Worm (Caenorhabditis elegans) whole organism, L3 larva: ENCODE measurements around the gene C23H3.9.

Experiments used
- ama-1 ChIP-seq: fragments of 150-350 bp; optimal IDR thresholded peaks from 2 replicates; lab custom pipeline; 2018
- ceh-9 ChIP-seq: sonication (generic microtip); optimal IDR thresholded peaks from 2 replicates; lab custom pipeline; 2018; ENCODE audit warnings: missing biosample characterization, missing genetic modification characterization
- egl-27 ChIP-seq: sonication (generic microtip); optimal IDR thresholded peaks from 4 replicates; lab custom pipeline; 2017; ENCODE audit warnings: missing biosample characterization, missing genetic modification reagents, missing genetic modification characterization
- elt-2 ChIP-seq: sonication (generic microtip); optimal IDR thresholded peaks from 2 replicates; lab custom pipeline; 2016; ENCODE audit warnings: missing genetic modification reagents, mild to moderate bottlenecking, missing genetic modification characterization, missing compliant biosample characterization
- elt-3 ChIP-seq, 3 experiments: fragments of 150-350 bp in 1 of 3; sonication (generic microtip) in 2 of 3; optimal IDR thresholded peaks; 2 replicates in 2 of 3; 4 replicates in 1 of 3; lab custom pipeline; 2014 to 2017; ENCODE audit warnings: missing biosample characterization in 3 of 3, missing genetic modification characterization in 3 of 3
- eor-1 ChIP-seq, 2 experiments: fragments of 150-350 bp; optimal IDR thresholded peaks; 2 replicates each; lab custom pipeline; 2014 to 2018; ENCODE audit warnings: missing biosample characterization in 2 of 2, missing genetic modification characterization in 2 of 2
- fkh-10 ChIP-seq: sonication (generic microtip); optimal IDR thresholded peaks from 2 replicates; lab custom pipeline; 2017; ENCODE audit warnings: missing biosample characterization, missing genetic modification reagents, missing genetic modification characterization
- lin-15B ChIP-seq: fragments of 150-350 bp; optimal IDR thresholded peaks from 2 replicates; lab custom pipeline; 2014; ENCODE audit warnings: missing biosample characterization, missing genetic modification characterization
- lin-39 ChIP-seq: fragments of 150-350 bp; optimal IDR thresholded peaks from 2 replicates; lab custom pipeline; 2018; ENCODE audit warnings: missing biosample characterization, missing genetic modification reagents, missing genetic modification characterization
- lsy-12 ChIP-seq: sonication (generic microtip); optimal IDR thresholded peaks from 2 replicates; lab custom pipeline; 2016; ENCODE audit warnings: mild to moderate bottlenecking, missing genetic modification characterization, missing compliant biosample characterization
- mml-1 ChIP-seq: fragments of 150-350 bp; sonication (generic microtip); optimal IDR thresholded peaks from 3 replicates; lab custom pipeline; 2014; ENCODE audit warnings: missing biosample characterization, missing genetic modification characterization
- nhr-23 ChIP-seq: fragments of 150-350 bp; optimal IDR thresholded peaks from 2 replicates; lab custom pipeline; 2014; ENCODE audit warnings: missing biosample characterization, missing genetic modification reagents, missing genetic modification characterization
- nhr-25 ChIP-seq: sonication (generic microtip); optimal IDR thresholded peaks from 2 replicates; lab custom pipeline; 2017; ENCODE audit warnings: missing biosample characterization, missing genetic modification characterization
- nhr-28 ChIP-seq: fragments of 150-350 bp; optimal IDR thresholded peaks from 2 replicates; lab custom pipeline; 2014; ENCODE audit warnings: missing biosample characterization, missing genetic modification characterization
- nhr-43 ChIP-seq: sonication (generic microtip); optimal IDR thresholded peaks from 2 replicates; lab custom pipeline; 2016; ENCODE audit warnings: mild to moderate bottlenecking, missing genetic modification characterization, missing compliant biosample characterization; ENCODE audit not compliant: poor library complexity, severe bottlenecking
- nhr-76 ChIP-seq: fragments of 150-350 bp; sonication (generic microtip); optimal IDR thresholded peaks from 5 replicates; lab custom pipeline; 2014; ENCODE audit warnings: missing biosample characterization, missing genetic modification characterization
- nhr-77 ChIP-seq: fragments of 150-350 bp; optimal IDR thresholded peaks from 2 replicates; lab custom pipeline; 2014; ENCODE audit warnings: missing biosample characterization, missing genetic modification characterization
- pqm-1 ChIP-seq: fragments of 150-350 bp; optimal IDR thresholded peaks from 2 replicates; lab custom pipeline; 2017; ENCODE audit warnings: missing biosample characterization, missing genetic modification characterization, inconsistent platforms
- sea-2 ChIP-seq: fragments of 150-350 bp; sonication (generic microtip); optimal IDR thresholded peaks from 4 replicates; lab custom pipeline; 2014; ENCODE audit warnings: missing biosample characterization, missing genetic modification reagents, missing genetic modification characterization
- skn-1 ChIP-seq: fragments of 150-350 bp; optimal IDR thresholded peaks from 2 replicates; lab custom pipeline; 2014; ENCODE audit warnings: missing biosample characterization, missing genetic modification characterization
- snpc-4 ChIP-seq: fragments of 150-350 bp; optimal IDR thresholded peaks from 2 replicates; lab custom pipeline; 2014; ENCODE audit warnings: missing biosample characterization, missing genetic modification characterization

The C23H3.9 gene

ce11 chrII:23739-24138 is 55.3 kb downstream of the C23H3.9 start:
- no peak for TF ChIP-seq nhr-28 (tag; lab: Kevin White, UChicago)
- TF ChIP-seq ama-1 (lab: Kevin White, UChicago), result peak; percentile 14

ce11 chrII:23025-23424 is 56.0 kb downstream of the C23H3.9 start, which contains the start of gene sqt-2:
TSS of gene sqt-2 (plus strand) at chrII:23325.
- TF ChIP-seq lin-15B (tag; lab: Kevin White, UChicago), result no peak
- TF ChIP-seq fkh-10, result no peak
- peak; percentile 18 for TF ChIP-seq nhr-23 (tag; lab: Kevin White, UChicago)
- peak; percentile 39 for TF ChIP-seq nhr-25 (tag; lab: Kevin White, UChicago)
- TF ChIP-seq ceh-9, result no peak
- TF ChIP-seq elt-3 (tag; optimal IDR thresholded peaks at IDR 0.05; lab: Kevin White, UChicago), result no peak
- TF ChIP-seq nhr-43 (tag; lab: Kevin White, UChicago), result peak; percentile 49
- no peak for TF ChIP-seq eor-1 (tag; optimal IDR thresholded peaks at IDR 0.05; lab: Kevin White, UChicago)
- no peak for TF ChIP-seq nhr-28 (tag; lab: Kevin White, UChicago)
- no peak for TF ChIP-seq nhr-77 (tag; lab: Kevin White, UChicago)

- TF ChIP-seq elt-2 (tag; lab: Kevin White, UChicago) (no peak), nhr-77 (tag; lab: Kevin White, UChicago) (no peak), lin-39 (tag; lab: Kevin White, UChicago) (no peak), ama-1 (lab: Kevin White, UChicago) (no peak), pqm-1 (no peak), mml-1 (no peak), eor-1 (tag; optimal IDR thresholded peaks at IDR 0.05; lab: Kevin White, UChicago) (no peak), snpc-4 (no peak), lsy-12 (tag; lab: Kevin White, UChicago) (no peak), skn-1 (tag; lab: Kevin White, UChicago) (no peak), sea-2 (GFP tag; lab: Kevin White, UChicago) (no peak), nhr-43 (tag; lab: Kevin White, UChicago) (no peak), nhr-76 (tag; lab: Kevin White, UChicago) (no peak), egl-27 (tag; lab: Kevin White, UChicago) (no peak)
Observed at ce11 chrII:21953-22352, 57.1 kb downstream of the C23H3.9 start.
